Fruit fly (Drosophila melanogaster): ENCODE data around the gene CG9213.

The CG9213 gene

dm6 chrX:15554256-15554678, 20.1 kb downstream of the CG9213 start, which contains the start of gene Ac13E (continued):
- TF ChIP-seq Nf-YA (GFP tag; IDR thresholded peaks at IDR 0.05) (peak; percentile 45; the same call in 1 of the 2 replicates), ind (GFP tag; optimal IDR thresholded peaks at IDR 0.05) (peak; percentile 88), nom (GFP tag; optimal IDR thresholded peaks at IDR 0.05) (peak; percentile 85), tio (GFP tag; optimal IDR thresholded peaks at IDR 0.05) (peak; percentile 86), mirr (GFP tag; optimal IDR thresholded peaks at IDR 0.05) (peak; percentile 68), CG6813 (GFP tag; optimal IDR thresholded peaks at IDR 0.05) (peak; percentile 88), mld (GFP tag; IDR thresholded peaks at IDR 0.05; ENCODE audit: partially characterized antibody) (peak; percentile 15; the same call in 1 of the 3 replicates), Fer2 (tag; optimal IDR thresholded peaks at IDR 0.05) (peak; percentile 70), CG15479 (GFP tag; optimal IDR thresholded peaks at IDR 0.05) (peak; percentile 41), Ets65A (GFP tag) (peak; percentile 94), gro (GFP tag; optimal IDR thresholded peaks at IDR 0.05) (peak; percentile 83), NK7.1 (GFP tag; optimal IDR thresholded peaks at IDR 0.05) (peak; percentile 43), CG9437 (GFP tag; optimal IDR thresholded peaks at IDR 0.05) (peak; percentile 79), CG5180 (GFP tag; optimal IDR thresholded peaks at IDR 0.05) (peak; percentile 100), Asciz (GFP tag; optimal IDR thresholded peaks at IDR 0.05) (peak; percentile 69), rib (GFP tag; IDR thresholded peaks at IDR 0.05) (peak; percentile 71), CG1647 (GFP tag; optimal IDR thresholded peaks at IDR 0.05) (peak; percentile 73), CG2129 (GFP tag; IDR thresholded peaks at IDR 0.05; ENCODE audit: partially characterized antibody) (no peak), Scr (GFP tag; IDR thresholded peaks at IDR 0.05; ENCODE audit: partially characterized antibody) (peak; percentile 57), CG6689 (GFP tag; IDR thresholded peaks at IDR 0.05) (peak; percentile 93), vvl (GFP tag; IDR thresholded peaks at IDR 0.05) (peak; percentile 91), slbo (GFP tag; IDR thresholded peaks at IDR 0.05) (peak; percentile 85), CG17385 (GFP tag; optimal IDR thresholded peaks at IDR 0.05) (peak; percentile 85), cad (GFP tag; optimal IDR thresholded peaks at IDR 0.05) (no peak), CG17829 (tag; optimal IDR thresholded peaks at IDR 0.05) (peak; percentile 90), Sox102F (GFP tag; optimal IDR thresholded peaks at IDR 0.05) (peak; percentile 85), CG18619 (GFP tag; optimal IDR thresholded peaks at IDR 0.05) (peak; percentile 91), NfI (GFP tag; optimal IDR thresholded peaks at IDR 0.05) (peak; percentile 88), wdn (GFP tag; IDR thresholded peaks at IDR 0.05) (peak; percentile 77), CG6854 (GFP tag; optimal IDR thresholded peaks at IDR 0.05) (peak; percentile 89), lab (GFP tag; optimal IDR thresholded peaks at IDR 0.05) (peak; percentile 92), Hsf (GFP tag; optimal IDR thresholded peaks at IDR 0.05) (peak; percentile 87), CG10462 (GFP tag; optimal IDR thresholded peaks at IDR 0.05) (peak; percentile 79), abd-A (tag; optimal IDR thresholded peaks at IDR 0.05) (no peak), luna (GFP tag; optimal IDR thresholded peaks at IDR 0.05) (no peak)

- TF ChIP-seq row (GFP tag; IDR thresholded peaks at IDR 0.05) = peak; percentile 28; the same call in 1 of the 3 replicates
- TF ChIP-seq CG31388 (GFP tag; optimal IDR thresholded peaks at IDR 0.05) = no peak
- TF ChIP-seq sens (GFP tag) = peak; percentile 71
- peak; percentile 20 for TF ChIP-seq nmo (GFP tag; optimal IDR thresholded peaks at IDR 0.05)
- peak; percentile 38 for TF ChIP-seq CG10979 (tag; optimal IDR thresholded peaks at IDR 0.05)
- peak in 1 of 3 experiments; percentile 31 for TF ChIP-seq lola (GFP tag; optimal IDR thresholded peaks at IDR 0.05)
- no peak for TF ChIP-seq BEAF-32 (GFP tag; optimal IDR thresholded peaks at IDR 0.05)
- TF ChIP-seq CG10654 (GFP tag; optimal IDR thresholded peaks at IDR 0.05) = no peak
- no peak for TF ChIP-seq Lhr (GFP tag; optimal IDR thresholded peaks at IDR 0.05)
- no peak for TF ChIP-seq slp2 (GFP tag; optimal IDR thresholded peaks at IDR 0.05)
- peak; percentile 11 for TF ChIP-seq CG9727 (GFP tag; optimal IDR thresholded peaks at IDR 0.05)
- no peak for TF ChIP-seq CG9932 (GFP tag; IDR thresholded peaks at IDR 0.05)
- TF ChIP-seq phol (tag; optimal IDR thresholded peaks at IDR 0.05) = peak; percentile 13
- peak; percentile 13 for TF ChIP-seq CG5180 (GFP tag; optimal IDR thresholded peaks at IDR 0.05)
- TF ChIP-seq gem (tag; optimal IDR thresholded peaks at IDR 0.05) = peak; percentile 23
- TF ChIP-seq pan (optimal IDR thresholded peaks at IDR 0.05) = no peak
- TF ChIP-seq pan (GFP tag; optimal IDR thresholded peaks at IDR 0.05 in 1 of 2, IDR thresholded peaks at IDR 0.05 in 1 of 2) = no peak
- no peak for TF ChIP-seq ewg (GFP tag; optimal IDR thresholded peaks at IDR 0.05)
These were observed 21.9 kb downstream of the CG9213 start for dm6 chrX:15552472-15552888.
